Fruit fly (Drosophila melanogaster): Measurements from ENCODE around the gene CG7382.

CG7382 gene

dm6 chr2L:5541935-5542685 lies 22.4 kb upstream of the CG7382 start, which contains the start of the genes Hel25E and Lam (continued):
- TF ChIP-seq Mrtf (GFP tag; IDR thresholded peaks at IDR 0.05) (no peak), sens (GFP tag) (peak; percentile 92), CG30403 (GFP tag; optimal IDR thresholded peaks at IDR 0.05) (peak; percentile 12)

- TF ChIP-seq CG9215 (GFP tag; IDR thresholded peaks at IDR 0.05) (no peak), Rfx (GFP tag; IDR thresholded peaks at IDR 0.05) (no peak), Ets65A (GFP tag) (peak; percentile 73), Med (GFP tag) (peak; percentile 65), fd3F (GFP tag; optimal IDR thresholded peaks at IDR 0.05) (no peak), Doc3 (GFP tag; IDR thresholded peaks at IDR 0.05; ENCODE audit: partially characterized antibody) (no peak), ewg (GFP tag; optimal IDR thresholded peaks at IDR 0.05) (peak; percentile 92), MTF-1 (GFP tag; optimal IDR thresholded peaks at IDR 0.05; ENCODE audit: borderline replicate concordance) (no peak), CG15514 (GFP tag; optimal IDR thresholded peaks at IDR 0.05) (peak; percentile 29), hth (optimal IDR thresholded peaks at IDR 0.05) (no peak), Hr39 (optimal IDR thresholded peaks at IDR 0.05) (no peak), CG13775 (GFP tag; optimal IDR thresholded peaks at IDR 0.05) (no peak), Atf3 (GFP tag; optimal IDR thresholded peaks at IDR 0.05) (no peak), row (GFP tag; IDR thresholded peaks at IDR 0.05) (peak; percentile 52; the same call in 2 of the 3 replicates), CG33557 (GFP tag; optimal IDR thresholded peaks at IDR 0.05) (no peak)
Measured at dm6 chr2L:5539034-5539433, 19.3 kb upstream of the CG7382 start, which contains the start of gene CG14015. Gene CG14015 (minus strand): TSS chr2L:5539196.

DNA sequence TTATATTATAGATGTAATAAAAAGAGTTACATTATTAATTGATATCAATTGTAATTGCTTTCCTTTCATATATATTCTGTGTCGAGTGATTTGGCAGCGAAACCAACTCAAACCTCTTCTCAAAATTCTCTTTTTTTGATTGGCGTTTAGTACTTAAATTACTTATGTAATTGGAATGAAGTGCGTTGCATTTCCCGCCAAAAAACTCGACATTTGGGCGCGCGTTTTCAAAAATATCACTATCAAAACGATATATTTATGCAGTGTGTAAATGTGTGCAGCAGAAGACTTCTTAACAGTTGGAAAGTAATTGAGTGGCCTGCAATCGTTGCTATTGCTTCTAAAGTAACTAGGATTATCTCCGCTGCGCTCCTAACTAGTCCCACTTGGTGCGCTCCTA lies 17.4 kb upstream of the CG7382 start:
- TF ChIP-seq Dp (GFP tag; optimal IDR thresholded peaks at IDR 0.05) (peak; percentile 48), Pdp1 (GFP tag; optimal IDR thresholded peaks at IDR 0.05) (peak in 1 of 2 experiments; percentile 85), gsb-n (tag; optimal IDR thresholded peaks at IDR 0.05) (no peak), E2f2 (GFP tag; IDR thresholded peaks at IDR 0.05) (peak; percentile 54)

DNA sequence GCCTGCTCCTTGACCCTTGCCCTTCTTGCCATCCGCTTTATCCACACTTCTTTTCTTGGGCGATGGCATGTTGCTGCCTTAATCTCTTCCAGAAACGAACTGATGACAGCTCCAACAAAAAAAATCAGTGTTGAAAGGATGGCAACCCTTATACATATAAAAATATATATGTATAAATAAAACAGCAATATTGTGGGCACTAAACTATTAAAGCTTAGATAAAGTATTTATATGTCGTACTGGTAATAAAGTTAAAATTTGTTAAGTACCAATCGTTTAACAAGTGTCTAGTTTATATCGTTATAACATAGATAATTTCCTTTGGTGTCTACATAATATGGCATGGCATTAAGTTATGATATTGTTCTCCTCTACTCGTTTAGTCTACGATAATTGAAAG lies 17.0 kb upstream of the CG7382 start, which contains the start of gene tomb:
tomb (minus strand) TSS at position 101 of the 400 bp plus-strand sequence.
- no peak for TF ChIP-seq Ets65A (GFP tag)
- TF ChIP-seq repo (GFP tag; optimal IDR thresholded peaks at IDR 0.05) = no peak
- no peak for TF ChIP-seq lola (GFP tag; optimal IDR thresholded peaks at IDR 0.05)
- no peak for TF ChIP-seq CG34422 (GFP tag; IDR thresholded peaks at IDR 0.05)
- TF ChIP-seq dimm (GFP tag; IDR thresholded peaks at IDR 0.05) = no peak
- TF ChIP-seq ssp (GFP tag; IDR thresholded peaks at IDR 0.05) = no peak
- no peak for TF ChIP-seq CG10959 (GFP tag; IDR thresholded peaks at IDR 0.05)
- no peak for TF ChIP-seq eve (GFP tag; optimal IDR thresholded peaks at IDR 0.05)
- no peak for TF ChIP-seq CG13624 (GFP tag; optimal IDR thresholded peaks at IDR 0.05)
- TF ChIP-seq Blimp-1 (GFP tag; optimal IDR thresholded peaks at IDR 0.05) = no peak
- no peak for TF ChIP-seq MBD-R2 (GFP tag; IDR thresholded peaks at IDR 0.05)
- no peak for TF ChIP-seq schlank (tag; optimal IDR thresholded peaks at IDR 0.05)
- no peak for TF ChIP-seq stc (GFP tag; IDR thresholded peaks at IDR 0.05)

- TF ChIP-seq Deaf1 (tag; optimal IDR thresholded peaks at IDR 0.05) (no peak), Meics (GFP tag; optimal IDR thresholded peaks at IDR 0.05) (no peak), wdn (GFP tag; IDR thresholded peaks at IDR 0.05) (no peak), ci (GFP tag; IDR thresholded peaks at IDR 0.05) (no peak), CG6813 (GFP tag; optimal IDR thresholded peaks at IDR 0.05) (no peak), cwo (GFP tag; optimal IDR thresholded peaks at IDR 0.05) (no peak), oc (tag; optimal IDR thresholded peaks at IDR 0.05) (no peak), sqz (GFP tag; optimal IDR thresholded peaks at IDR 0.05) (no peak), CG34224 (GFP tag; IDR thresholded peaks at IDR 0.05; ENCODE audit: partially characterized antibody) (peak; percentile 68), scrt (GFP tag; optimal IDR thresholded peaks at IDR 0.05) (no peak), CG15011 (GFP tag; optimal IDR thresholded peaks at IDR 0.05) (no peak), Ptx1 (GFP tag; IDR thresholded peaks at IDR 0.05) (0 out of 2 replicates have a peak, but pooled peaks have one; percentile 16)
Measured at dm6 chr2L:5532061-5532460, 12.4 kb upstream of the CG7382 start, which contains the start of gene Coq6. Gene Coq6 (minus strand): TSS chr2L:5532223.

Measured in whole organism, embryonic.